Worm (Caenorhabditis elegans) whole organism, L4 larva: ENCODE measurements around the gene F41G3.3.

Source experiments
- ama-1 ChIP-seq: fragments of 150-350 bp; optimal IDR thresholded peaks from 2 replicates; lab custom pipeline; 2014; ENCODE audit warnings: inconsistent platforms, mixed read lengths
- ceh-82 ChIP-seq: sonication (generic microtip); optimal IDR thresholded peaks from 2 replicates; lab custom pipeline; 2017; ENCODE audit warnings: missing biosample characterization, missing genetic modification characterization
- nhr-111 ChIP-seq: fragments of 200-800 bp; sonication (Bioruptor generic); optimal IDR thresholded peaks from 2 replicates; lab custom pipeline; 2018; ENCODE audit warnings: mild to moderate bottlenecking, missing genetic modification characterization, missing compliant biosample characterization
- nhr-76 ChIP-seq: fragments of 150-350 bp; optimal IDR thresholded peaks from 2 replicates; lab custom pipeline; 2014; ENCODE audit warnings: missing biosample characterization, missing genetic modification characterization
- pqm-1 ChIP-seq: sonication (generic microtip); optimal IDR thresholded peaks from 2 replicates; lab custom pipeline; 2017; ENCODE audit warnings: missing biosample characterization, missing genetic modification characterization
- set-16 ChIP-seq: fragments of 200-800 bp; sonication (Bioruptor generic); IDR thresholded peaks from 2 replicates; pipeline ENCODE4 v1.3.6; 2022; ENCODE audit warnings: missing genetic modification reagents, missing genetic modification characterization, missing compliant biosample characterization

- TF ChIP-seq pqm-1 (tag; lab: Kevin White, UChicago), result no peak
- TF ChIP-seq ama-1 (lab: Kevin White, UChicago), result no peak
- TF ChIP-seq ceh-82, result no peak
- TF ChIP-seq nhr-76 (tag; lab: Kevin White, UChicago), result no peak
- no peak for TF ChIP-seq set-16 (GFP tag; lab: Robert Waterston, UW)
- no peak for TF ChIP-seq nhr-111 (GFP tag; lab: Kevin White, UChicago)
Measured at ce11 chrII:6772482-6772881, 16.1 kb downstream of the F41G3.3 start.
